Worm (Caenorhabditis elegans): ENCODE measurements around the gene C30G12.1.

Gene C30G12.1

DNA sequence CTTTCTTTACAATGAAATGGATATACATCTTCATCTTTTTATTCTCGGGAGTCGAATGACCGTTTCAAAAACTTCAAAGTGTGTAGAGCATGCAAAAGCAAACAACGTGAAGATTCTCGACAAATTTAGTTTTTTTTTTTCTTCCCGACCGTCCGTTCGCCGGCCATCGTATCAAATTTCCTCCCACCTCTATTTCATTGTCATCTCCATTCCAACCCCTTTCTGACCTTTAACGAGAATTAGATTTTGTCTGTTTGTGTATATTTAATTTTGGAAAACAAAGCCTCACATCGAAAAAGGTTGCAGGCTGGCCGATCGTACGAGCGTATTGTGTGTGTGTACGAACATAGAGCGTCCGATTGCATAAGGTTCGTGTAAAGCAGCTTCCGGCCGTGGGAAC lies at the start of gene C30G12.1:
TSS of gene C30G12.1 (plus strand) at position 301 of the 400 bp plus-strand sequence.
- TF ChIP-seq lir-3 (tag; optimal IDR thresholded peaks at IDR 0.05; ENCODE audit: poor library complexity) (no peak), unc-62 (GFP tag; optimal IDR thresholded peaks at IDR 0.05) (no peak), ama-1 (optimal IDR thresholded peaks at IDR 0.05) (no peak), efl-1 (optimal IDR thresholded peaks at IDR 0.05) (no peak), efl-1 (GFP tag; optimal IDR thresholded peaks at IDR 0.05 in 1 of 2) (peak in 1 of 2 experiments; percentile 17), lin-14 (GFP tag; optimal IDR thresholded peaks at IDR 0.05) (no peak), nhr-47 (tag; optimal IDR thresholded peaks at IDR 0.05) (no peak), ceh-63 (GFP tag; optimal IDR thresholded peaks at IDR 0.05) (no peak), pqm-1 (tag; optimal IDR thresholded peaks at IDR 0.05) (no peak)

- TF ChIP-seq nhr-84 (tag; optimal IDR thresholded peaks at IDR 0.05) (no peak), nhr-90 (tag; optimal IDR thresholded peaks at IDR 0.05; ENCODE audit: poor library complexity) (no peak), snu-23 (GFP tag; optimal IDR thresholded peaks at IDR 0.05) (peak; percentile 12), elt-2 (tag; optimal IDR thresholded peaks at IDR 0.05) (peak; percentile 45), zip-4 (GFP tag; optimal IDR thresholded peaks at IDR 0.05) (no peak), lir-3 (tag; optimal IDR thresholded peaks at IDR 0.05; ENCODE audit: poor library complexity) (no peak), nhr-19 (GFP tag; conservative IDR thresholded peaks at IDR 0.05) (no peak), efl-1 (optimal IDR thresholded peaks at IDR 0.05) (no peak), efl-1 (GFP tag; optimal IDR thresholded peaks at IDR 0.05 in 1 of 2) (peak in 1 of 2 experiments; percentile 78), unc-62 (GFP tag; optimal IDR thresholded peaks at IDR 0.05) (no peak), lsy-2 (tag; optimal IDR thresholded peaks at IDR 0.05) (no peak), pax-3 (tag; optimal IDR thresholded peaks at IDR 0.05) (no peak), vab-15 (tag; optimal IDR thresholded peaks at IDR 0.05) (no peak), C16A3.4 (tag; optimal IDR thresholded peaks at IDR 0.05) (no peak), elt-3 (tag; optimal IDR thresholded peaks at IDR 0.05) (peak in 1 of 6 experiments; percentile 29), sox-4 (tag; optimal IDR thresholded peaks at IDR 0.05) (no peak), nhr-77 (tag; optimal IDR thresholded peaks at IDR 0.05) (no peak), alr-1 (tag; optimal IDR thresholded peaks at IDR 0.05; ENCODE audit: borderline replicate concordance) (no peak), ets-5 (GFP tag; IDR thresholded peaks at IDR 0.05) (no peak), unc-130 (tag; optimal IDR thresholded peaks at IDR 0.05) (no peak), nhr-11 (tag; optimal IDR thresholded peaks at IDR 0.05) (no peak), irx-1 (tag; optimal IDR thresholded peaks at IDR 0.05) (no peak), fkh-4 (tag; optimal IDR thresholded peaks at IDR 0.05; ENCODE audit: borderline replicate concordance) (no peak), xbp-1 (tag; optimal IDR thresholded peaks at IDR 0.05) (no peak), nhr-20 (tag; optimal IDR thresholded peaks at IDR 0.05) (peak; percentile 85), lin-35 (GFP tag; optimal IDR thresholded peaks at IDR 0.05) (peak in 1 of 2 experiments; percentile 14), fos-1 (tag; optimal IDR thresholded peaks at IDR 0.05) (no peak), dpl-1 (GFP tag; optimal IDR thresholded peaks at IDR 0.05) (no peak)
Observed at ce11 chrII:7251978-7252377, 47.2 kb upstream of the C30G12.1 start, which contains the start of the genes prx-13 and ada-2. Gene prx-13, minus strand, starts transcription at chrII:7252015. Gene ada-2, plus strand, starts transcription at chrII:7252259.

- TF ChIP-seq mep-1 (tag; optimal IDR thresholded peaks at IDR 0.05) (peak; percentile 2), blmp-1 (tag; optimal IDR thresholded peaks at IDR 0.05) (peak; percentile 28), nhr-90 (tag; optimal IDR thresholded peaks at IDR 0.05; ENCODE audit: poor library complexity) (no peak), C04F5.9 (tag; optimal IDR thresholded peaks at IDR 0.05) (no peak), lir-3 (tag; optimal IDR thresholded peaks at IDR 0.05; ENCODE audit: poor library complexity) (no peak), hlh-4 (tag; optimal IDR thresholded peaks at IDR 0.05) (no peak), ces-1 (GFP tag; optimal IDR thresholded peaks at IDR 0.05) (no peak), efl-1 (optimal IDR thresholded peaks at IDR 0.05) (peak in 1 of 2 experiments; percentile 27), efl-1 (GFP tag; optimal IDR thresholded peaks at IDR 0.05 in 1 of 2) (peak in 1 of 2 experiments; percentile 3), dpl-1 (GFP tag; optimal IDR thresholded peaks at IDR 0.05) (peak in 1 of 3 experiments; percentile 20), nhr-20 (tag; optimal IDR thresholded peaks at IDR 0.05) (peak; percentile 40), C16A3.4 (tag; optimal IDR thresholded peaks at IDR 0.05) (peak; percentile 6), lin-15B (tag; optimal IDR thresholded peaks at IDR 0.05) (no peak), lin-35 (GFP tag; optimal IDR thresholded peaks at IDR 0.05) (peak in 1 of 2 experiments; percentile 27), lin-13 (GFP tag; optimal IDR thresholded peaks at IDR 0.05) (no peak), pax-3 (tag; optimal IDR thresholded peaks at IDR 0.05) (no peak), lsy-2 (tag; optimal IDR thresholded peaks at IDR 0.05) (peak in 1 of 2 experiments; percentile 12), unc-62 (GFP tag; optimal IDR thresholded peaks at IDR 0.05) (no peak), ztf-11 (tag; optimal IDR thresholded peaks at IDR 0.05) (no peak), Y116A8C.19 (tag; optimal IDR thresholded peaks at IDR 0.05; ENCODE audit: borderline replicate concordance) (no peak), grh-1 (GFP tag; IDR thresholded peaks at IDR 0.05) (no peak)
Observed at ce11 chrII:7253073-7253472, 46.1 kb upstream of the C30G12.1 start, which contains the start of gene lsm-4. Gene lsm-4, minus strand, starts transcription at chrII:7253163.
